Fruit fly (Drosophila melanogaster): ENCODE data around the gene CG42846.

Gene CG42846

DNA sequence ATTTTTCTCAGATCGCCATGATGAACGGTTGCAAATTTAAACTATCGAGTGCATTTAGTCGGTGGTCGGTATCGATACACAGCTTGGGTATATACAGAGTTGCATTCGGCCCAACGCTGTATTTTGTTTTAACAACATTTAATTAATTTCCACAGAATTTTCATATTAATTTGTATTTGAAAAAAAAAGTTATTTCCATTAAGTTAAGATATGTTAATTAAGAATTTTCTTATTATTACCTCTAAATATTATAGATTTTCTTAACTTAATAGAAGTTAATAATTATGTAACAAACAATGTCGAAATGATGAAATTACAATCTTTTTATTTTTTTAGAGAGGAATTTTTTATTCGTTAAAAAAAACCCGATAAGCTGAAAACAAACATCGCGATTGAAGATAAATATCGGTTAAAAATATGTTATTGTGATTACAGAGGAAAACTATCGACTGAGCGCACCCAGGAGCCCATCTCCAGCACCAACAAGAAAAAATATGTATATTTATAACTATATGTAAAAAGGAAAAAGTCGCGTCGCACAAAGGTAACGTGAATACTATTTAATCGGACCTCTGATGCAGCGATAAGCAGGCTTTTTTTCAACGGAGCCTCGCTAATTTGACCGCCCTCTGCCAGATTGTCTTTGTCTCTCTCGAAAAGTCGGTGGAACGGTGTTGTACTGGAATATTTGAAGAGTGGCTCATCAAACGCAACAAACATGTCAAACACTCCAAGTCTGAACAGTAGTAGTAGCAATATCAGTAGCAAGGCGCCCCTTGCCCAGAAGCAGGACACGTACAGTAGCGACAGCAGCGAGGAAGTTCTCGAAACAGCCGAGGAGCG lies 31.4 kb downstream of the CG42846 start, which contains the start of the genes rno and mri (continued):
- TF ChIP-seq hb (GFP tag; IDR thresholded peaks at IDR 0.05; ENCODE audit: partially characterized antibody) (peak; percentile 87), sens (GFP tag) (peak; percentile 63), pros (GFP tag; optimal IDR thresholded peaks at IDR 0.05) (no peak), Ravus (GFP tag; IDR thresholded peaks at IDR 0.05) (peak; percentile 28), ewg (GFP tag; optimal IDR thresholded peaks at IDR 0.05) (peak; percentile 24), sisA (GFP tag; IDR thresholded peaks at IDR 0.05) (peak; percentile 64; the same call in 1 of the 2 replicates), cad (GFP tag; optimal IDR thresholded peaks at IDR 0.05) (no peak), gsb (GFP tag; IDR thresholded peaks at IDR 0.05) (no peak), cato (GFP tag; optimal IDR thresholded peaks at IDR 0.05; ENCODE audit: borderline replicate concordance) (peak; percentile 22), otp (GFP tag; IDR thresholded peaks at IDR 0.05) (0 out of 3 replicates have a peak, but pooled peaks have one; percentile 32), gcm (GFP tag; optimal IDR thresholded peaks at IDR 0.05) (no peak), CG3838 (GFP tag; optimal IDR thresholded peaks at IDR 0.05) (no peak), CG43689 (GFP tag; IDR thresholded peaks at IDR 0.05) (no peak), yki (optimal IDR thresholded peaks at IDR 0.05) (no peak), Hr39 (optimal IDR thresholded peaks at IDR 0.05) (no peak), Usf (GFP tag; optimal IDR thresholded peaks at IDR 0.05) (peak; percentile 50), CG33557 (GFP tag; optimal IDR thresholded peaks at IDR 0.05) (peak; percentile 61), CG2116 (GFP tag; optimal IDR thresholded peaks at IDR 0.05) (peak; percentile 99), da (GFP tag; optimal IDR thresholded peaks at IDR 0.05) (no peak), CG18262 (tag; optimal IDR thresholded peaks at IDR 0.05) (peak; percentile 84), eyg (GFP tag; optimal IDR thresholded peaks at IDR 0.05) (no peak), repo (GFP tag; optimal IDR thresholded peaks at IDR 0.05) (no peak), HLHmδ (GFP tag; optimal IDR thresholded peaks at IDR 0.05) (no peak), CG18599 (GFP tag; optimal IDR thresholded peaks at IDR 0.05) (peak; percentile 69), CG8359 (GFP tag; optimal IDR thresholded peaks at IDR 0.05; ENCODE audit: borderline replicate concordance) (no peak), Kr (GFP tag; optimal IDR thresholded peaks at IDR 0.05) (no peak), Hr78 (GFP tag; optimal IDR thresholded peaks at IDR 0.05) (no peak), CG11504 (tag; optimal IDR thresholded peaks at IDR 0.05) (peak; percentile 46), scrt (GFP tag; optimal IDR thresholded peaks at IDR 0.05) (no peak), CG11398 (GFP tag; optimal IDR thresholded peaks at IDR 0.05) (no peak), CG11247 (GFP tag; IDR thresholded peaks at IDR 0.05) (peak; percentile 50; the same call in 1 of the 2 replicates), CG8089 (GFP tag; optimal IDR thresholded peaks at IDR 0.05) (no peak), CG3163 (GFP tag; optimal IDR thresholded peaks at IDR 0.05) (no peak), Sin3A (optimal IDR thresholded peaks at IDR 0.05) (no peak), slbo (GFP tag; IDR thresholded peaks at IDR 0.05) (peak; percentile 78), Lim3 (GFP tag; IDR thresholded peaks at IDR 0.05) (no peak), CG10366 (GFP tag; IDR thresholded peaks at IDR 0.05) (peak; percentile 74), dm (GFP tag; optimal IDR thresholded peaks at IDR 0.05) (no peak), Poxn (GFP tag; IDR thresholded peaks at IDR 0.05) (no peak), sqz (GFP tag; optimal IDR thresholded peaks at IDR 0.05) (peak; percentile 13), CG2712 (tag; optimal IDR thresholded peaks at IDR 0.05) (peak; percentile 86), HLH4C (GFP tag; IDR thresholded peaks at IDR 0.05; ENCODE audit: partially characterized antibody) (peak; percentile 91), CG17829 (tag; optimal IDR thresholded peaks at IDR 0.05) (peak; percentile 81), CG5953 (GFP tag; IDR thresholded peaks at IDR 0.05) (peak; percentile 21; the same call in 1 of the 2 replicates), CG9817 (tag; optimal IDR thresholded peaks at IDR 0.05) (peak; percentile 77), CG14014 (GFP tag; IDR thresholded peaks at IDR 0.05) (peak; percentile 57; the same call in 1 of the 2 replicates), Sox102F (GFP tag; optimal IDR thresholded peaks at IDR 0.05) (peak; percentile 79), CG6683 (GFP tag; optimal IDR thresholded peaks at IDR 0.05) (peak; percentile 15), Doc2 (GFP tag; IDR thresholded peaks at IDR 0.05) (no peak), gt (GFP tag; IDR thresholded peaks at IDR 0.05) (no peak)

Measured in whole organism, embryonic.